Fruit fly (Drosophila melanogaster): ENCODE measurements around the gene CG5707.

Gene CG5707

DNA sequence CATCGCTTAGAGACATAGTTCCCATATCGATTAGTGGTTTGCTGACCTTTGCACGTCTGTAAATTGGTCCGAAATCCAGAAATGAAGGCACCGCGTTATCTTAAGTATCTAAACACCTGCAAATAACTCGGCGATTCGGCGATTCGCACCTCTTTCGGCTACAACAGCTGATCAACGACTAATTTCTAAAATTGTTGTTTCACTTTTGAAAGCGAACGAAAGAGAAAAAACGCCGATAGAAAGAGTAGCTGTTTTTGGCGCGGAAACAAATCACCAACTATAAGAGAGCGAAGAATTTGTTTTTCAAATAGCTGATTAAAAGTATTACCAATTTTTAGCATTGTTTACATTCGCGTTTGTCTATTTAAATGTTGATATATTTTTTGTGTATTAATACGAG is 23.1 kb downstream of the CG5707 start, which contains the start of gene CG15879:
CG15879 (minus strand) TSS at position 155 of the 400 bp plus-strand sequence.
- TF ChIP-seq pan (optimal IDR thresholded peaks at IDR 0.05) (no peak), usp (GFP tag; optimal IDR thresholded peaks at IDR 0.05) (no peak), EcR (GFP tag; optimal IDR thresholded peaks at IDR 0.05) (no peak), psq (optimal IDR thresholded peaks at IDR 0.05) (no peak), CG8478 (optimal IDR thresholded peaks at IDR 0.05) (no peak), Dll (optimal IDR thresholded peaks at IDR 0.05) (no peak)

DNA sequence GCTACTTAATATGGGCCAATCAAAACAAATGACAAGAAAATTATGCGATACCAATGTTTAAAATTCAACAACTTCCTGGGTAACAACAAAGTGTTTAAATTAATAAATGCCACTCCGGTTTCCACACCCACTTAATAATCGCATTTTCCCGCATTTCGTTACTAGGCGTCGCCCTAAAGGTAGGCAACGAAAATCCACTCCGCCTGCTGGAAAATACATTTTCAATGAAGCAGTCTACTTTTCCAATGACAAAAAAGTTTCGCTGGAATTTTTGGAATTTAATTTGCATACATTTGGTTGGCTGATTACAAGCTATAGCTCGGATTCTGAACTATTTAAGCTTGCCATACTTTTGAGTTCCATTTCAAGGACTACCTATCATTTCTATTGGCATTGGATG is 25.2 kb downstream of the CG5707 start:
- TF ChIP-seq pan (optimal IDR thresholded peaks at IDR 0.05) (no peak), EcR (GFP tag; optimal IDR thresholded peaks at IDR 0.05) (no peak), Dll (optimal IDR thresholded peaks at IDR 0.05) (no peak), psq (optimal IDR thresholded peaks at IDR 0.05) (no peak), usp (GFP tag; optimal IDR thresholded peaks at IDR 0.05) (no peak), CG8478 (optimal IDR thresholded peaks at IDR 0.05) (no peak)

dm6 chr3L:2164805-2165204 is 27.2 kb downstream of the CG5707 start:
- no peak for TF ChIP-seq EcR (GFP tag; optimal IDR thresholded peaks at IDR 0.05)
- no peak for TF ChIP-seq usp (GFP tag; optimal IDR thresholded peaks at IDR 0.05)
- TF ChIP-seq Dll (optimal IDR thresholded peaks at IDR 0.05), result no peak
- TF ChIP-seq CG8478 (optimal IDR thresholded peaks at IDR 0.05), result no peak
- no peak for TF ChIP-seq psq (optimal IDR thresholded peaks at IDR 0.05)
- TF ChIP-seq pan (optimal IDR thresholded peaks at IDR 0.05), result no peak

- TF ChIP-seq psq (optimal IDR thresholded peaks at IDR 0.05), result no peak
- TF ChIP-seq pan (optimal IDR thresholded peaks at IDR 0.05), result peak; percentile 88
- TF ChIP-seq CG8478 (optimal IDR thresholded peaks at IDR 0.05), result no peak
Observed at dm6 chr3L:2164031-2164537, 27.9 kb downstream of the CG5707 start.

- TF ChIP-seq psq (optimal IDR thresholded peaks at IDR 0.05) (no peak), usp (GFP tag; optimal IDR thresholded peaks at IDR 0.05) (no peak), CG8478 (optimal IDR thresholded peaks at IDR 0.05) (no peak), pan (optimal IDR thresholded peaks at IDR 0.05) (no peak), EcR (GFP tag; optimal IDR thresholded peaks at IDR 0.05) (no peak)
Observed at dm6 chr3L:2163608-2164007, 28.4 kb downstream of the CG5707 start, which contains the start of gene CG15822. Gene CG15822, minus strand, starts transcription at chr3L:2163863.

DNA sequence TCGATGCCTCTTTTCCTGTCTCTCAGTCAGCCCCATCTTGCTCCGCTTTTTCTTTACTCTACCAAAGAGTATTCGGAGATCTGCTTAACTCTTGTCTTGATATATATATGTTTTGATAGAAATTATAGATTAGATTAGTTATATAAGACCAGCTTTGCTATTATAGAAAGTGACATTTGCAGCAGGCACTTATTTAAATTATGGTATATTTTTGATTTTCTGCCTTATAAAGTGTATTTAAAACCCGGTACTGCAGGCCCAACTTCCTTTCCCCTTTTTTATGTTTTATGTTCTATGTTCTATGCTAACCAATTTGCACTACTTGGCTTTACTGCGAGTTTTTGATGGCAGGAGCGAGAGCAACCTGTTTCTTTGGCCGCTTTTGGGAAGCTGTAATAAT is 29.4 kb downstream of the CG5707 start:
- TF ChIP-seq pan (optimal IDR thresholded peaks at IDR 0.05), result no peak
- TF ChIP-seq EcR (GFP tag; optimal IDR thresholded peaks at IDR 0.05), result no peak
- TF ChIP-seq usp (GFP tag; optimal IDR thresholded peaks at IDR 0.05), result no peak
- no peak for TF ChIP-seq Dll (optimal IDR thresholded peaks at IDR 0.05)
- no peak for TF ChIP-seq CG8478 (optimal IDR thresholded peaks at IDR 0.05)
- TF ChIP-seq psq (optimal IDR thresholded peaks at IDR 0.05), result no peak

dm6 chr3L:2162019-2162418 is 30.0 kb downstream of the CG5707 start:
- TF ChIP-seq Dll (optimal IDR thresholded peaks at IDR 0.05) (no peak), CG8478 (optimal IDR thresholded peaks at IDR 0.05) (no peak), usp (GFP tag; optimal IDR thresholded peaks at IDR 0.05) (no peak), psq (optimal IDR thresholded peaks at IDR 0.05) (no peak), EcR (GFP tag; optimal IDR thresholded peaks at IDR 0.05) (no peak), pan (optimal IDR thresholded peaks at IDR 0.05) (no peak)

dm6 chr3L:2159817-2160216 is 32.2 kb downstream of the CG5707 start:
- TF ChIP-seq usp (GFP tag; optimal IDR thresholded peaks at IDR 0.05) (no peak), CG8478 (optimal IDR thresholded peaks at IDR 0.05) (no peak), pan (optimal IDR thresholded peaks at IDR 0.05) (no peak), EcR (GFP tag; optimal IDR thresholded peaks at IDR 0.05) (no peak), psq (optimal IDR thresholded peaks at IDR 0.05) (no peak), Dll (optimal IDR thresholded peaks at IDR 0.05) (no peak)

dm6 chr3L:2158689-2159310 is 33.2 kb downstream of the CG5707 start:
- TF ChIP-seq Dll (optimal IDR thresholded peaks at IDR 0.05), result no peak
- no peak for TF ChIP-seq CG8478 (optimal IDR thresholded peaks at IDR 0.05)
- TF ChIP-seq EcR (GFP tag; optimal IDR thresholded peaks at IDR 0.05), result no peak
- no peak for TF ChIP-seq psq (optimal IDR thresholded peaks at IDR 0.05)
- no peak for TF ChIP-seq pan (optimal IDR thresholded peaks at IDR 0.05)
- no peak for TF ChIP-seq usp (GFP tag; optimal IDR thresholded peaks at IDR 0.05)

DNA sequence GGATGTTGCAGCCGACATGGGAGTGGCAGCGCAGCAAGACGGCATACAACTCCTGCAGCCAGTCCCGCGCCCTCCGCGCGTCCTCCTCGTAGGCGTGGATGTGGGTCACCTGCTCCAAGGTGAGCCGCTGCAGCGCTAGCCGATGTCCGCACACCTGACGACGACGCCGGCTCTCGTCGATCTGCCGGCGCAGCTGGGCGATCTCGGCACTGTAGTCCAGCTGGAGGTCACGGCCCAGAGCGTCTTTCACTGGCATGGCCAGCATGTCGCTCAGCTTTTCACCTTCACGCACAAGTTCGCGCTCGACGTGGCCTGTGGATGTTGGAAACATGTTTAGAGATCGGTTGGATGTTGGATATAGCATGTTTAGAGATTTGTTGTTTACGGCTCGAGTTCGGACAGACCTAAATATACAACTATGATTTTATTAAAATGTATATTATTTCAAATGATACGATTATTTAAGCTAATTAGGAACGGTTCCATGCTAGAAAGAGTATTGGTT is 34.5 kb downstream of the CG5707 start:
- TF ChIP-seq CG8478 (optimal IDR thresholded peaks at IDR 0.05) (no peak), pan (optimal IDR thresholded peaks at IDR 0.05) (no peak), Dll (optimal IDR thresholded peaks at IDR 0.05) (no peak), psq (optimal IDR thresholded peaks at IDR 0.05) (no peak), EcR (GFP tag; optimal IDR thresholded peaks at IDR 0.05) (no peak), usp (GFP tag; optimal IDR thresholded peaks at IDR 0.05) (no peak)

dm6 chr3L:2152730-2153129 is 39.3 kb downstream of the CG5707 start:
- TF ChIP-seq Dll (optimal IDR thresholded peaks at IDR 0.05), result no peak
- TF ChIP-seq CG8478 (optimal IDR thresholded peaks at IDR 0.05), result no peak
- no peak for TF ChIP-seq usp (GFP tag; optimal IDR thresholded peaks at IDR 0.05)
- TF ChIP-seq EcR (GFP tag; optimal IDR thresholded peaks at IDR 0.05), result peak in 1 of 2 experiments; percentile 29

dm6 chr3L:2151588-2152372 is 40.2 kb downstream of the CG5707 start, which contains the start of gene zormin:
Gene zormin, minus strand, starts transcription at chr3L:2151700.
- no peak for TF ChIP-seq psq (optimal IDR thresholded peaks at IDR 0.05)
- peak; percentile 86 for TF ChIP-seq pan (optimal IDR thresholded peaks at IDR 0.05)
